Worm (Caenorhabditis elegans) whole organism, dauer: ENCODE data around the gene C29F7.3.

Experiments used
- unc-62 ChIP-seq: sonication (generic microtip); optimal IDR thresholded peaks from 2 replicates; lab custom pipeline; 2017; ENCODE audit warnings: missing biosample characterization, missing genetic modification reagents, missing genetic modification characterization

Gene C29F7.3

ce11 chrX:13423340-13423739 is 3.6 kb upstream of the C29F7.3 start, which contains the start of gene fkh-3:
fkh-3 (minus strand) TSS chrX:13423440.
- TF ChIP-seq unc-62 (GFP tag; lab: Kevin White, UChicago): no peak

- no peak for TF ChIP-seq unc-62 (GFP tag; lab: Kevin White, UChicago)
These were observed 1.3 kb upstream of the C29F7.3 start for ce11 chrX:13421068-13421467.

- no peak for TF ChIP-seq unc-62 (GFP tag; lab: Kevin White, UChicago)
These were observed 2.3 kb downstream of the C29F7.3 start for ce11 chrX:13417479-13417878.

- TF ChIP-seq unc-62 (GFP tag; lab: Kevin White, UChicago): no peak
These were observed 4.0 kb downstream of the C29F7.3 start, which contains the start of gene C29F7.2 for ce11 chrX:13415722-13416121. C29F7.2 (plus strand) TSS chrX:13416078.

ce11 chrX:13414974-13415373 is 4.8 kb downstream of the C29F7.3 start:
- no peak for TF ChIP-seq unc-62 (GFP tag; lab: Kevin White, UChicago)

ce11 chrX:13412307-13412706 is 7.4 kb downstream of the C29F7.3 start:
- TF ChIP-seq unc-62 (GFP tag; lab: Kevin White, UChicago): no peak

ce11 chrX:13411306-13411705 is 8.4 kb downstream of the C29F7.3 start:
- TF ChIP-seq unc-62 (GFP tag; lab: Kevin White, UChicago): no peak

- no peak for TF ChIP-seq unc-62 (GFP tag; lab: Kevin White, UChicago)
These were observed 10.2 kb downstream of the C29F7.3 start, which contains the start of the genes cyp-13B1 and C29F7.1 for ce11 chrX:13409543-13409942. cyp-13B1 (minus strand) TSS chrX:13409643. C29F7.1 (plus strand) TSS chrX:13409936.

- TF ChIP-seq unc-62 (GFP tag; lab: Kevin White, UChicago): no peak
These were observed 18.0 kb downstream of the C29F7.3 start, which contains the start of gene F02C12.1 for ce11 chrX:13401783-13402182. F02C12.1 (plus strand) TSS chrX:13402083.

ce11 chrX:13401311-13401710 is 18.4 kb downstream of the C29F7.3 start:
- TF ChIP-seq unc-62 (GFP tag; lab: Kevin White, UChicago): no peak

- TF ChIP-seq unc-62 (GFP tag; lab: Kevin White, UChicago): no peak
These were observed 20.5 kb downstream of the C29F7.3 start, which contains the start of gene F02C12.2 for ce11 chrX:13399221-13399620. F02C12.2 (minus strand) TSS chrX:13399321.

- no peak for TF ChIP-seq unc-62 (GFP tag; lab: Kevin White, UChicago)
These were observed 23.1 kb downstream of the C29F7.3 start, which contains the start of gene F02C12.3 for ce11 chrX:13396550-13397023. F02C12.3 (plus strand) TSS chrX:13396973.

- TF ChIP-seq unc-62 (GFP tag; lab: Kevin White, UChicago): no peak
These were observed 24.8 kb downstream of the C29F7.3 start, which contains the start of gene irld-2 for ce11 chrX:13394971-13395370. irld-2 (minus strand) TSS chrX:13395071.

- TF ChIP-seq unc-62 (GFP tag; lab: Kevin White, UChicago): no peak
These were observed 30.9 kb downstream of the C29F7.3 start for ce11 chrX:13388829-13389228.

- no peak for TF ChIP-seq unc-62 (GFP tag; lab: Kevin White, UChicago)
These were observed 32.2 kb downstream of the C29F7.3 start, which contains the start of gene C49F8.3 for ce11 chrX:13387497-13387953. C49F8.3 (minus strand) TSS chrX:13387547.

ce11 chrX:13384743-13385142 is 35.0 kb downstream of the C29F7.3 start:
- TF ChIP-seq unc-62 (GFP tag; lab: Kevin White, UChicago): no peak

- TF ChIP-seq unc-62 (GFP tag; lab: Kevin White, UChicago): no peak
These were observed 36.5 kb downstream of the C29F7.3 start for ce11 chrX:13383273-13383672.
